Worm (Caenorhabditis elegans) whole organism, early embryonic: ENCODE measurements around the gene srx-101.

Source experiments
- B0310.2 ChIP-seq: sonication (generic microtip); optimal IDR thresholded peaks from 2 replicates; lab custom pipeline; 2016; ENCODE audit warnings: mild to moderate bottlenecking, missing genetic modification characterization, missing compliant biosample characterization
- aly-1 ChIP-seq: sonication (generic microtip); optimal IDR thresholded peaks from 2 replicates; lab custom pipeline; 2016; ENCODE audit warnings: missing genetic modification characterization, missing compliant biosample characterization
- ama-1 ChIP-seq: fragments of 150-350 bp; optimal IDR thresholded peaks from 2 replicates; lab custom pipeline; 2014
- ceh-13 ChIP-seq: fragments of 200-800 bp; sonication (Bioruptor generic); optimal IDR thresholded peaks from 2 replicates; lab custom pipeline; 2018; ENCODE audit warnings: mild to moderate bottlenecking, missing genetic modification characterization, missing compliant biosample characterization
- ceh-36 ChIP-seq: sonication (generic microtip); optimal IDR thresholded peaks from 2 replicates; lab custom pipeline; 2016; ENCODE audit warnings: missing genetic modification characterization, inconsistent platforms, missing compliant biosample characterization
- ets-7 ChIP-seq: sonication (generic microtip); optimal IDR thresholded peaks from 2 replicates; lab custom pipeline; 2016; ENCODE audit warnings: missing genotype, missing genetic modification characterization, missing compliant biosample characterization
- flt-1 ChIP-seq: fragments of 200-800 bp; sonication (Bioruptor generic); IDR thresholded peaks from 2 replicates; pipeline ENCODE4 v1.3.6; 2022; ENCODE audit warnings: missing genetic modification characterization, missing compliant biosample characterization
- hmbx-1 ChIP-seq: sonication (generic microtip); optimal IDR thresholded peaks from 2 replicates; lab custom pipeline; 2016; ENCODE audit warnings: mild to moderate bottlenecking, missing genetic modification characterization, missing compliant biosample characterization
- hmg-4 ChIP-seq: fragments of 200-800 bp; sonication (Bioruptor generic); optimal IDR thresholded peaks from 2 replicates; lab custom pipeline; 2018; ENCODE audit warnings: mild to moderate bottlenecking, missing genetic modification characterization, missing compliant biosample characterization
- tbx-37 ChIP-seq: fragments of 200-800 bp; sonication (Bioruptor generic); conservative IDR thresholded peaks from 2 replicates; pipeline ENCODE4 v1.3.6; 2022; ENCODE audit warnings: missing genetic modification reagents, missing genetic modification characterization, missing compliant biosample characterization

DNA sequence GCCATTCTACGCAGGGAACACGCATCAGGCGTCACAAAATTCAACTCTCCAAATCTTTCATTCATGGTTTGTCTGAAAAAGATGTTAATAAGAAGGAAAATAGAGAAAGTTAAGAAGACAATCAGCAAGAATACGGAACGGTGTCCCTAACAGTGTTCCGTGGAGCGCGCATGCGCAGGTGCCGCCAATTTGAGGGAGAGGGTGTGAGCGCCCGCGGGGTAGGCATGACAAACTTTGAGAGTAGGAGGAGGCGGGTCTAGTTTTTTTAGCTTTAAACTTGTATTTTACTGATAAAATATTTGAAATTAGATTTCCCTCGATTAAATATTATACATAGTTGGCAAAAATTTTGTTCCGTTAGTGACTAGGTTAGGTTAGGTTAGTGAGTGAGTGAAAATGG, 10.2 kb downstream of the srx-101 start:
- TF ChIP-seq flt-1: no peak
- TF ChIP-seq ceh-13 (GFP tag; lab: Kevin White, UChicago): no peak
- no peak for TF ChIP-seq ama-1 (lab: Kevin White, UChicago)
- no peak for TF ChIP-seq tbx-37
- no peak for TF ChIP-seq hmg-4
- no peak for TF ChIP-seq ceh-36 (tag; lab: Kevin White, UChicago)
- TF ChIP-seq ets-7 (tag; lab: Kevin White, UChicago): no peak
- TF ChIP-seq B0310.2: no peak
- no peak for TF ChIP-seq hmbx-1 (tag; lab: Kevin White, UChicago)
- TF ChIP-seq aly-1 (tag; lab: Kevin White, UChicago): no peak
